Fruit fly (Drosophila melanogaster) whole organism, embryonic: ENCODE data around the gene CG4537.

Experiments used
- Abd-B ChIP-seq: fragments of 200-800 bp; sonication (Bioruptor generic); optimal IDR thresholded peaks from 2 replicates; lab custom pipeline; 2018; ENCODE audit warnings: missing biosample characterization, mild to moderate bottlenecking, missing genetic modification characterization, moderate library complexity
- Adf1 ChIP-seq: fragments of 200-800 bp; sonication (Bioruptor generic); IDR thresholded peaks from 2 replicates; pipeline ENCODE4 v1.3.6; 2022; ENCODE audit warnings: missing biosample characterization, missing genetic modification characterization
- Bgb ChIP-seq: fragments of 200-800 bp; sonication (Bioruptor generic); IDR thresholded peaks from 2 replicates; pipeline ENCODE4 v1.3.6; 2022; ENCODE audit warnings: missing biosample characterization, missing genetic modification characterization; ENCODE audit not compliant: partially characterized antibody
- CG10321 ChIP-seq: fragments of 200-800 bp; sonication (Bioruptor generic); IDR thresholded peaks from 2 replicates; pipeline ENCODE4 v1.3.6; 2022; ENCODE audit warnings: missing biosample characterization, missing genetic modification characterization
- CG11398 ChIP-seq: fragments of 200-800 bp; sonication (Bioruptor generic); optimal IDR thresholded peaks from 2 replicates; lab custom pipeline; 2016; ENCODE audit warnings: missing biosample characterization, missing genetic modification characterization
- CG11560 ChIP-seq: fragments of 200-800 bp; sonication (Bioruptor generic); IDR thresholded peaks from 3 replicates; pipeline ENCODE4 v1.3.6; 2022; ENCODE audit warnings: missing biosample characterization, missing genetic modification characterization
- CG15011 ChIP-seq: fragments of 200-800 bp; sonication (Bioruptor generic); optimal IDR thresholded peaks from 3 replicates; lab custom pipeline; 2018; ENCODE audit warnings: missing biosample characterization, mild to moderate bottlenecking, missing genetic modification characterization
- CG16779 ChIP-seq: fragments of 200-800 bp; sonication (Bioruptor generic); IDR thresholded peaks from 2 replicates; pipeline ENCODE4 v1.3.6; 2022; ENCODE audit warnings: missing biosample characterization, missing genetic modification characterization
- CG18599 ChIP-seq: fragments of 200-800 bp; sonication (Bioruptor generic); optimal IDR thresholded peaks from 3 replicates; lab custom pipeline; 2017; ENCODE audit warnings: missing biosample characterization, missing genetic modification characterization, mild to moderate bottlenecking, moderate library complexity, missing genetic modification reagents
- CG2116 ChIP-seq: fragments of 200-800 bp; sonication (Bioruptor generic); optimal IDR thresholded peaks from 3 replicates; lab custom pipeline; 2018; ENCODE audit warnings: missing biosample characterization, mild to moderate bottlenecking, missing genetic modification characterization
- CG31365 ChIP-seq: fragments of 200-800 bp; sonication (Bioruptor generic); optimal IDR thresholded peaks from 2 replicates; lab custom pipeline; 2018; ENCODE audit warnings: missing biosample characterization, mild to moderate bottlenecking, missing genetic modification characterization
- CG3163 ChIP-seq: fragments of 200-800 bp; sonication (Bioruptor generic); optimal IDR thresholded peaks from 3 replicates; lab custom pipeline; 2016; ENCODE audit warnings: missing biosample characterization, missing genetic modification characterization
- CG6813 ChIP-seq: fragments of 200-800 bp; sonication (Bioruptor generic); optimal IDR thresholded peaks from 2 replicates; lab custom pipeline; 2017; ENCODE audit warnings: missing biosample characterization, missing genetic modification characterization, mild to moderate bottlenecking, moderate library complexity, missing genetic modification reagents
- CG7786 ChIP-seq: fragments of 200-800 bp; sonication (Bioruptor generic); optimal IDR thresholded peaks from 2 replicates; lab custom pipeline; 2016; ENCODE audit warnings: missing biosample characterization, missing genetic modification characterization
- CG8089 ChIP-seq: fragments of 200-800 bp; sonication (Bioruptor generic); optimal IDR thresholded peaks from 3 replicates; lab custom pipeline; 2016; ENCODE audit warnings: missing biosample characterization, missing genetic modification characterization
- CG8924 ChIP-seq: fragments of 200-800 bp; optimal IDR thresholded peaks from 3 replicates; lab custom pipeline; 2019; ENCODE audit warnings: missing biosample characterization, mild to moderate bottlenecking, missing genetic modification characterization, moderate library complexity
- CG9727 ChIP-seq: fragments of 200-800 bp; sonication (Bioruptor generic); optimal IDR thresholded peaks from 3 replicates; lab custom pipeline; 2017; ENCODE audit warnings: missing biosample characterization, mild to moderate bottlenecking, missing genetic modification characterization
- Dek ChIP-seq: fragments of 200-800 bp; sonication (Bioruptor generic); optimal IDR thresholded peaks from 3 replicates; lab custom pipeline; 2019; ENCODE audit warnings: missing biosample characterization, mild to moderate bottlenecking, missing genetic modification characterization, moderate library complexity
- Dip3 ChIP-seq: fragments of 200-800 bp; sonication (Bioruptor generic); optimal IDR thresholded peaks from 3 replicates; lab custom pipeline; 2016; ENCODE audit warnings: missing biosample characterization, missing genetic modification characterization
- Dp ChIP-seq: fragments of 200-800 bp; sonication (Bioruptor generic); optimal IDR thresholded peaks from 2 replicates; lab custom pipeline; 2018; ENCODE audit warnings: missing biosample characterization, mild to moderate bottlenecking, missing genetic modification characterization, moderate library complexity
- H15 ChIP-seq: fragments of 200-800 bp; sonication (Bioruptor generic); IDR thresholded peaks from 3 replicates; pipeline ENCODE4 v1.3.6; 2022; ENCODE audit warnings: missing biosample characterization, missing genetic modification characterization
- MESR4 ChIP-seq: fragments of 200-800 bp; sonication (Bioruptor generic); optimal IDR thresholded peaks from 2 replicates; lab custom pipeline; 2018; ENCODE audit warnings: missing biosample characterization, mild to moderate bottlenecking, missing genetic modification characterization, moderate library complexity
- Med ChIP-seq: fragments of 200-800 bp; sonication (Bioruptor generic); peaks from one replicate; lab custom pipeline; 2016; ENCODE audit warnings: missing biosample characterization, missing genetic modification characterization, mild to moderate bottlenecking, inconsistent platforms, moderate library complexity
- Mrtf ChIP-seq: fragments of 200-800 bp; sonication (Bioruptor generic); IDR thresholded peaks from 3 replicates; pipeline ENCODE4 v1.3.6; 2022; ENCODE audit warnings: missing biosample characterization, missing genetic modification characterization
- NC2β ChIP-seq: fragments of 200-800 bp; sonication (Bioruptor generic); optimal IDR thresholded peaks from 2 replicates; lab custom pipeline; 2016; ENCODE audit warnings: missing biosample characterization, missing genetic modification characterization
- Neu2 ChIP-seq: fragments of 200-800 bp; sonication (Bioruptor generic); optimal IDR thresholded peaks from 3 replicates; lab custom pipeline; 2016; ENCODE audit warnings: missing biosample characterization, missing genetic modification characterization, borderline replicate concordance
- Ptx1 ChIP-seq: fragments of 200-800 bp; sonication (Bioruptor generic); IDR thresholded peaks from 2 replicates; pipeline ENCODE4 v1.3.6; 2022; ENCODE audit warnings: missing biosample characterization, missing genetic modification characterization
- Taf1 ChIP-seq: fragments of 200-800 bp; sonication (Bioruptor generic); IDR thresholded peaks from 2 replicates; pipeline ENCODE4 v1.3.6; 2022; ENCODE audit warnings: missing biosample characterization, missing genetic modification characterization
- Usf ChIP-seq: fragments of 200-800 bp; sonication (Bioruptor generic); optimal IDR thresholded peaks from 2 replicates; lab custom pipeline; 2017; ENCODE audit warnings: missing genotype, missing biosample characterization, missing genetic modification characterization
- abd-A ChIP-seq: fragments of 200-800 bp; sonication (Bioruptor generic); optimal IDR thresholded peaks from 3 replicates; lab custom pipeline; 2019; ENCODE audit warnings: missing biosample characterization, mild to moderate bottlenecking, missing genetic modification characterization, moderate library complexity
- bsh ChIP-seq, 2 experiments: fragments of 200-800 bp; sonication (Bioruptor generic); optimal IDR thresholded peaks; 2 replicates each; lab custom pipeline; 2017 to 2018; ENCODE audit warnings: mild to moderate bottlenecking in 2 of 2, missing biosample characterization in 2 of 2, missing genetic modification characterization in 2 of 2, moderate library complexity in 1 of 2
- ci ChIP-seq: fragments of 200-800 bp; sonication (Bioruptor generic); IDR thresholded peaks from 3 replicates; pipeline ENCODE4 v1.3.6; 2022; ENCODE audit warnings: missing biosample characterization, missing genetic modification characterization
- croc ChIP-seq: fragments of 200-800 bp; sonication (Bioruptor generic); conservative IDR thresholded peaks from 3 replicates; pipeline ENCODE4 v1.3.6; 2022; ENCODE audit warnings: missing biosample characterization, missing genetic modification characterization
- dati ChIP-seq: fragments of 200-800 bp; sonication (Bioruptor generic); IDR thresholded peaks from 2 replicates; pipeline ENCODE4 v1.3.6; 2022; ENCODE audit warnings: missing biosample characterization, missing genetic modification characterization
- dm ChIP-seq: fragments of 200-800 bp; sonication (Bioruptor generic); optimal IDR thresholded peaks from 3 replicates; lab custom pipeline; 2016; ENCODE audit warnings: missing biosample characterization, missing genetic modification characterization
- esg ChIP-seq: fragments of 200-800 bp; sonication (Bioruptor generic); conservative IDR thresholded peaks from 2 replicates; pipeline ENCODE4 v1.3.6; 2022; ENCODE audit warnings: missing biosample characterization, missing genetic modification characterization
- eve ChIP-seq, 2 experiments: fragments of >200 bp; optimal IDR thresholded peaks; 2 replicates each; lab custom pipeline; 2017; ENCODE audit warnings: missing biosample characterization in 2 of 2, missing genetic modification characterization in 2 of 2
- gce ChIP-seq: fragments of 200-800 bp; sonication (Bioruptor generic); IDR thresholded peaks from 3 replicates; pipeline ENCODE4 v1.3.6; 2022; ENCODE audit warnings: missing biosample characterization, missing genetic modification characterization
- gsb ChIP-seq: fragments of 200-800 bp; sonication (Bioruptor generic); IDR thresholded peaks from 2 replicates; pipeline ENCODE4 v1.3.6; 2022; ENCODE audit warnings: missing biosample characterization, missing genetic modification characterization
- gsb-n ChIP-seq: fragments of 200-800 bp; sonication (Bioruptor generic); optimal IDR thresholded peaks from 3 replicates; lab custom pipeline; 2018; ENCODE audit warnings: missing biosample characterization, mild to moderate bottlenecking, missing genetic modification characterization
- hth ChIP-seq: fragments of >200 bp; optimal IDR thresholded peaks from 2 replicates; lab custom pipeline; 2017; ENCODE audit warnings: inconsistent platforms
- ind ChIP-seq: fragments of 200-800 bp; sonication (Bioruptor generic); optimal IDR thresholded peaks from 3 replicates; lab custom pipeline; 2016; ENCODE audit warnings: missing biosample characterization, missing genetic modification characterization
- klu ChIP-seq: fragments of 200-800 bp; sonication (Bioruptor generic); IDR thresholded peaks from 2 replicates; pipeline ENCODE4 v1.3.6; 2022; ENCODE audit warnings: missing biosample characterization, missing genetic modification characterization
- odd ChIP-seq: fragments of 200-800 bp; sonication (Bioruptor generic); optimal IDR thresholded peaks from 2 replicates; lab custom pipeline; 2017; ENCODE audit warnings: missing biosample characterization, mild to moderate bottlenecking, missing genetic modification characterization
- ranshi ChIP-seq: fragments of 200-800 bp; sonication (Bioruptor generic); IDR thresholded peaks from 2 replicates; pipeline ENCODE4 v1.3.6; 2022; ENCODE audit warnings: missing biosample characterization, missing genetic modification characterization
- sd ChIP-seq: fragments of 200-800 bp; sonication (Bioruptor generic); optimal IDR thresholded peaks from 3 replicates; lab custom pipeline; 2018; ENCODE audit warnings: missing biosample characterization, mild to moderate bottlenecking, missing genetic modification characterization, moderate library complexity
- seq ChIP-seq: fragments of 200-800 bp; sonication (Bioruptor generic); IDR thresholded peaks from 2 replicates; pipeline ENCODE4 v1.3.6; 2022; ENCODE audit warnings: missing biosample characterization, missing genetic modification characterization
- slp2 ChIP-seq: fragments of 200-800 bp; sonication (Bioruptor generic); optimal IDR thresholded peaks from 2 replicates; lab custom pipeline; 2016; ENCODE audit warnings: missing biosample characterization, missing genetic modification characterization
- sug ChIP-seq: fragments of 200-800 bp; optimal IDR thresholded peaks from 2 replicates; lab custom pipeline; 2019; ENCODE audit warnings: missing biosample characterization, mild to moderate bottlenecking, missing genetic modification characterization, moderate library complexity
- tap ChIP-seq: fragments of 200-800 bp; optimal IDR thresholded peaks from 3 replicates; lab custom pipeline; 2019; ENCODE audit warnings: missing biosample characterization, mild to moderate bottlenecking, missing genetic modification characterization, moderate library complexity
- tgo ChIP-seq: fragments of 200-800 bp; sonication (Bioruptor generic); IDR thresholded peaks from 3 replicates; pipeline ENCODE4 v1.3.6; 2022; ENCODE audit warnings: missing biosample characterization, missing genetic modification characterization
- tio ChIP-seq: fragments of 200-800 bp; sonication (Bioruptor generic); optimal IDR thresholded peaks from 2 replicates; lab custom pipeline; 2017; ENCODE audit warnings: missing biosample characterization, missing genetic modification characterization, inconsistent platforms

Gene CG4537

dm6 chr2L:9897296-9897695, 6.6 kb downstream of the CG4537 start, which contains the start of gene RpS2 (continued):
- TF ChIP-seq Med (peak; percentile 79), tio (GFP tag; lab: Kevin White, UChicago) (no peak), seq (GFP tag; lab: Robert Waterston, UW) (peak; percentile 27; the same call in 1 of the 2 replicates), CG6813 (GFP tag; lab: Kevin White, UChicago) (no peak), tap (tag; lab: Kevin White, UChicago) (no peak), gsb (no peak), H15 (GFP tag; lab: Robert Waterston, UW) (no peak), ind (GFP tag; lab: Kevin White, UChicago) (no peak), Usf (GFP tag; lab: Kevin White, UChicago) (no peak), CG7786 (GFP tag; lab: Kevin White, UChicago) (no peak), tgo (GFP tag; lab: Robert Waterston, UW) (no peak), dati (GFP tag; lab: Robert Waterston, UW) (no peak), bsh (GFP tag; optimal IDR thresholded peaks at IDR 0.05; lab: Kevin White, UChicago) (peak; percentile 7 to 35), slp2 (GFP tag; lab: Kevin White, UChicago) (no peak), CG18599 (no peak), dm (peak; percentile 92), hth (lab: Kevin White, UChicago) (no peak), CG11560 (tag; lab: Robert Waterston, UW) (no peak), Mrtf (GFP tag; lab: Robert Waterston, UW) (no peak), CG8089 (GFP tag; lab: Kevin White, UChicago) (no peak), Neu2 (no peak), Dek (tag; lab: Kevin White, UChicago) (peak; percentile 21), Adf1 (GFP tag; lab: Robert Waterston, UW) (peak; percentile 40; the same call in 1 of the 2 replicates), MESR4 (peak; percentile 99), CG15011 (GFP tag; lab: Kevin White, UChicago) (no peak), gce (GFP tag; lab: Robert Waterston, UW) (no peak), Dip3 (GFP tag; lab: Kevin White, UChicago) (no peak), NC2β (GFP tag; lab: Kevin White, UChicago) (peak; percentile 83), CG9727 (GFP tag; lab: Kevin White, UChicago) (peak; percentile 26), CG11398 (peak; percentile 21), croc (GFP tag; lab: Robert Waterston, UW) (no peak), ci (GFP tag; lab: Robert Waterston, UW) (peak; percentile 69; the same call in 2 of the 3 replicates), esg (GFP tag; lab: Robert Waterston, UW) (no peak), gsb-n (tag; lab: Kevin White, UChicago) (peak; percentile 60), CG3163 (GFP tag; lab: Kevin White, UChicago) (peak; percentile 25), CG10321 (GFP tag; lab: Robert Waterston, UW) (no peak; the same call in 1 of the 2 replicates), odd (GFP tag; lab: Kevin White, UChicago) (no peak), Dp (GFP tag; lab: Kevin White, UChicago) (peak; percentile 68), Bgb (GFP tag; lab: Robert Waterston, UW) (peak; percentile 100), ranshi (GFP tag; lab: Robert Waterston, UW) (no peak), abd-A (no peak), sd (tag; lab: Kevin White, UChicago) (peak; percentile 84), Ptx1 (GFP tag; lab: Robert Waterston, UW) (no peak), CG8924 (tag; lab: Kevin White, UChicago) (peak; percentile 29), Abd-B (GFP tag; lab: Kevin White, UChicago) (no peak), eve (GFP tag; optimal IDR thresholded peaks at IDR 0.05; lab: Kevin White, UChicago) (no peak), Taf1 (GFP tag; lab: Robert Waterston, UW) (no peak), klu (no peak), sug (tag; lab: Kevin White, UChicago) (peak; percentile 26), CG16779 (no peak), CG31365 (no peak), CG2116 (GFP tag; lab: Kevin White, UChicago) (peak; percentile 94)
